In genomic region chrV:14496446-14496845, ce11 we compare ENCODE assay signal across 5 worm cellular contexts.
TF ChIP-seq lines count a peak whose summit lies in the region.

No protein-coding gene starts in this region.

TF ChIP-seq in whole organism, L1 larva, 84 proteins besides CTCF, POLR2A, EP300 and RAD21:
- TF ChIP-seq unc-130 (tag; optimal IDR thresholded peaks at IDR 0.05; lab: Kevin White, UChicago) = no peak
- peak; percentile 34 for TF ChIP-seq nhr-85 (tag; lab: Kevin White, UChicago)

TF ChIP-seq in whole organism, L3 larva, 47 proteins besides CTCF, POLR2A, EP300 and RAD21:
- TF ChIP-seq pha-4 (tag; optimal IDR thresholded peaks at IDR 0.05; lab: Kevin White, UChicago) = peak; percentile 18
- no peak for TF ChIP-seq lsy-12 (tag; optimal IDR thresholded peaks at IDR 0.05; lab: Kevin White, UChicago)
- no peak for TF ChIP-seq pqm-1 (tag; optimal IDR thresholded peaks at IDR 0.05; lab: Kevin White, UChicago)

TF ChIP-seq in whole organism, late embryonic, 69 proteins besides CTCF, POLR2A, EP300 and RAD21:
- no peak for TF ChIP-seq unc-3 (GFP tag; conservative IDR thresholded peaks at IDR 0.05; lab: Robert Waterston, UW)
- TF ChIP-seq unc-3 (tag; optimal IDR thresholded peaks at IDR 0.05; lab: Kevin White, UChicago) = no peak
- peak; percentile 20 for TF ChIP-seq ceh-31 (tag; optimal IDR thresholded peaks at IDR 0.05; lab: Kevin White, UChicago)
- peak; percentile 74 for TF ChIP-seq unc-42 (tag; optimal IDR thresholded peaks at IDR 0.05; lab: Kevin White, UChicago)
- peak; percentile 40 for TF ChIP-seq ceh-6 (GFP tag; optimal IDR thresholded peaks at IDR 0.05; lab: Kevin White, UChicago)

TF ChIP-seq in whole organism, mixed stage, embryonic, 35 proteins besides CTCF, POLR2A, EP300 and RAD21:
- TF ChIP-seq unc-62 (GFP tag; optimal IDR thresholded peaks at IDR 0.05; lab: Kevin White, UChicago) (peak; percentile 27), ces-1 (GFP tag; optimal IDR thresholded peaks at IDR 0.05; lab: Kevin White, UChicago) (peak; percentile 86), hlh-1 (tag; optimal IDR thresholded peaks at IDR 0.05; lab: Kevin White, UChicago) (no peak), drap-1 (GFP tag; optimal IDR thresholded peaks at IDR 0.05; lab: Kevin White, UChicago) (peak; percentile 51), lsy-2 (tag; optimal IDR thresholded peaks at IDR 0.05; lab: Kevin White, UChicago) (no peak)

TF ChIP-seq in whole organism, young adult, 124 proteins besides CTCF, POLR2A, EP300 and RAD21:
- TF ChIP-seq F52B5.7 (tag; optimal IDR thresholded peaks at IDR 0.05; lab: Kevin White, UChicago) (no peak), Y56A3A.18 (GFP tag; IDR thresholded peaks at IDR 0.05; lab: Robert Waterston, UW) (0 out of 2 replicates have a peak, but pooled peaks have one; percentile 36)
